Worm (Caenorhabditis elegans) whole organism, L1 larva: ENCODE data around the gene bbs-2.
A peak's percentile ranks its signal among the peaks of the same experiment; 100 is the strongest.

Experiments used
- C04F5.9 ChIP-seq: sonication (generic microtip); optimal IDR thresholded peaks from 2 replicates; lab custom pipeline; 2016; ENCODE audit warnings: missing genetic modification characterization, missing compliant biosample characterization
- C34B4.2 ChIP-seq: sonication (generic microtip); optimal IDR thresholded peaks from 2 replicates; lab custom pipeline; 2017; ENCODE audit warnings: mild to moderate bottlenecking, missing genetic modification characterization, missing compliant biosample characterization
- F16B12.6 ChIP-seq: fragments of 150-350 bp; optimal IDR thresholded peaks from 2 replicates; lab custom pipeline; 2014; ENCODE audit warnings: missing biosample characterization, missing genetic modification characterization
- Y116A8C.19 ChIP-seq: sonication (generic microtip); optimal IDR thresholded peaks from 2 replicates; lab custom pipeline; 2016; ENCODE audit warnings: missing compliant biosample characterization, missing genetic modification characterization, borderline replicate concordance
- aha-1 ChIP-seq: fragments of 150-350 bp; optimal IDR thresholded peaks from 2 replicates; lab custom pipeline; 2014; ENCODE audit warnings: missing biosample characterization, missing genetic modification characterization
- alr-1 ChIP-seq: fragments of 200-800 bp; sonication (Bioruptor generic); optimal IDR thresholded peaks from 2 replicates; lab custom pipeline; 2018; ENCODE audit warnings: borderline replicate concordance, mild to moderate bottlenecking, missing genetic modification characterization, missing compliant biosample characterization
- ama-1 ChIP-seq: fragments of 150-350 bp; optimal IDR thresholded peaks from 2 replicates; lab custom pipeline; 2014
- ceh-8 ChIP-seq: fragments of 200-800 bp; sonication (Bioruptor generic); optimal IDR thresholded peaks from 2 replicates; lab custom pipeline; 2018; ENCODE audit warnings: mild to moderate bottlenecking, missing genetic modification characterization, moderate library complexity, missing compliant biosample characterization
- ceh-82 ChIP-seq, 3 experiments: fragments of 150-350 bp in 1 of 3; sonication (generic microtip) in 2 of 3; optimal IDR thresholded peaks; 2 replicates each; lab custom pipeline; 2014 to 2017; ENCODE audit warnings: missing biosample characterization in 3 of 3, missing genetic modification characterization in 3 of 3
- dpl-1 ChIP-seq, 3 experiments: fragments of 150-350 bp in 2 of 3; sonication (generic microtip) in 1 of 3; optimal IDR thresholded peaks; 2 replicates each; lab custom pipeline; 2014 to 2017; ENCODE audit warnings: missing biosample characterization in 3 of 3, missing genetic modification characterization in 3 of 3, missing genetic modification reagents in 3 of 3
- efl-3 ChIP-seq: fragments of 200-800 bp; sonication (Bioruptor generic); optimal IDR thresholded peaks from 2 replicates; lab custom pipeline; 2018; ENCODE audit warnings: mild to moderate bottlenecking, missing genetic modification characterization, missing compliant biosample characterization
- egl-27 ChIP-seq, 2 experiments: fragments of 150-350 bp in 1 of 2; sonication (generic microtip); optimal IDR thresholded peaks; 3 replicates each; lab custom pipeline; 2017 to 2018; ENCODE audit warnings: missing biosample characterization in 2 of 2, missing genetic modification characterization in 2 of 2, missing genetic modification reagents in 2 of 2
- ets-5 ChIP-seq: fragments of 200-800 bp; sonication (Bioruptor generic); IDR thresholded peaks from 2 replicates; pipeline ENCODE4 v1.3.6; 2022; ENCODE audit warnings: missing genetic modification characterization, missing compliant biosample characterization
- fkh-10 ChIP-seq: sonication (generic microtip); optimal IDR thresholded peaks from 2 replicates; lab custom pipeline; 2017; ENCODE audit warnings: missing biosample characterization, missing genetic modification reagents, missing genetic modification characterization
- fkh-4 ChIP-seq: sonication (generic microtip); optimal IDR thresholded peaks from 2 replicates; lab custom pipeline; 2016; ENCODE audit warnings: missing compliant biosample characterization, missing genetic modification characterization, borderline replicate concordance
- fkh-8 ChIP-seq: sonication (generic microtip); optimal IDR thresholded peaks from 2 replicates; lab custom pipeline; 2016; ENCODE audit warnings: mild to moderate bottlenecking, missing genetic modification characterization, missing compliant biosample characterization
- fos-1 ChIP-seq: fragments of 150-350 bp; optimal IDR thresholded peaks from 2 replicates; lab custom pipeline; 2014; ENCODE audit warnings: missing biosample characterization, missing genetic modification characterization
- grh-1 ChIP-seq: fragments of 200-800 bp; sonication (Bioruptor generic); IDR thresholded peaks from 2 replicates; pipeline ENCODE4 v1.3.6; 2022; ENCODE audit warnings: missing genetic modification reagents, missing genetic modification characterization, missing compliant biosample characterization
- hlh-17 ChIP-seq: fragments of 200-800 bp; sonication (Bioruptor generic); optimal IDR thresholded peaks from 2 replicates; lab custom pipeline; 2018; ENCODE audit warnings: missing genetic modification characterization, mild to moderate bottlenecking, missing compliant biosample characterization, moderate library complexity, borderline replicate concordance
- hlh-4 ChIP-seq: sonication (generic microtip); optimal IDR thresholded peaks from 2 replicates; lab custom pipeline; 2016; ENCODE audit warnings: mild to moderate bottlenecking, missing genetic modification characterization, missing compliant biosample characterization
- hpl-2 ChIP-seq: fragments of 150-350 bp; optimal IDR thresholded peaks from 2 replicates; lab custom pipeline; 2014; ENCODE audit warnings: missing biosample characterization, missing genetic modification reagents, missing genetic modification characterization
- irx-1 ChIP-seq: sonication (generic microtip); optimal IDR thresholded peaks from 2 replicates; lab custom pipeline; 2016; ENCODE audit warnings: missing genetic modification characterization, missing compliant biosample characterization
- isw-1 ChIP-seq: fragments of 200-800 bp; sonication (Bioruptor generic); IDR thresholded peaks from 2 replicates; pipeline ENCODE4 v1.3.6; 2022; ENCODE audit warnings: missing genetic modification characterization, missing compliant biosample characterization
- jun-1 ChIP-seq: fragments of 150-350 bp; optimal IDR thresholded peaks from 2 replicates; lab custom pipeline; 2014; ENCODE audit warnings: missing biosample characterization, missing genetic modification reagents, missing genetic modification characterization
- lin-35 ChIP-seq, 2 experiments: fragments of 150-350 bp; optimal IDR thresholded peaks; 2 replicates each; lab custom pipeline; 2014; ENCODE audit warnings: missing biosample characterization in 2 of 2, missing genetic modification characterization in 2 of 2, missing genetic modification reagents in 2 of 2
- lir-3 ChIP-seq: sonication (generic microtip); optimal IDR thresholded peaks from 2 replicates; lab custom pipeline; 2016; ENCODE audit warnings: mild to moderate bottlenecking, missing genetic modification characterization, moderate library complexity, missing compliant biosample characterization; ENCODE audit not compliant: poor library complexity
- mab-9 ChIP-seq: fragments of 200-800 bp; sonication (Bioruptor generic); IDR thresholded peaks from 2 replicates; pipeline ENCODE4 v1.3.6; 2022; ENCODE audit warnings: missing genetic modification reagents, missing genetic modification characterization, missing compliant biosample characterization
- mdl-1 ChIP-seq, 2 experiments: fragments of 150-350 bp; optimal IDR thresholded peaks; 2 replicates each; lab custom pipeline; 2014 to 2017; ENCODE audit warnings: missing biosample characterization in 2 of 2, missing genetic modification characterization in 2 of 2, inconsistent platforms in 1 of 2
- mef-2 ChIP-seq: fragments of 150-350 bp; optimal IDR thresholded peaks from 2 replicates; lab custom pipeline; 2014; ENCODE audit warnings: missing biosample characterization, missing genetic modification characterization
- nhr-11 ChIP-seq: fragments of 150-350 bp; optimal IDR thresholded peaks from 2 replicates; lab custom pipeline; 2014; ENCODE audit warnings: missing biosample characterization, missing genetic modification characterization
- nhr-12 ChIP-seq: sonication (generic microtip); optimal IDR thresholded peaks from 2 replicates; lab custom pipeline; 2017; ENCODE audit warnings: missing biosample characterization, missing genetic modification characterization
- nhr-19 ChIP-seq: fragments of 200-800 bp; sonication (Bioruptor generic); conservative IDR thresholded peaks from 2 replicates; pipeline ENCODE4 v1.3.6; 2022; ENCODE audit warnings: missing genetic modification characterization, missing compliant biosample characterization
- nhr-20 ChIP-seq: sonication (generic microtip); optimal IDR thresholded peaks from 2 replicates; lab custom pipeline; 2016; ENCODE audit warnings: mild to moderate bottlenecking, missing genetic modification characterization, missing compliant biosample characterization
- nhr-237 ChIP-seq: fragments of 150-350 bp; optimal IDR thresholded peaks from 2 replicates; lab custom pipeline; 2014; ENCODE audit warnings: missing biosample characterization, missing genetic modification characterization
- nhr-28 ChIP-seq: fragments of 150-350 bp; optimal IDR thresholded peaks from 2 replicates; lab custom pipeline; 2014; ENCODE audit warnings: missing biosample characterization, missing genetic modification characterization
- nhr-47 ChIP-seq: sonication (generic microtip); optimal IDR thresholded peaks from 2 replicates; lab custom pipeline; 2016; ENCODE audit warnings: mild to moderate bottlenecking, missing genetic modification characterization, moderate library complexity, missing compliant biosample characterization
- nhr-71 ChIP-seq: sonication (generic microtip); optimal IDR thresholded peaks from 2 replicates; lab custom pipeline; 2016; ENCODE audit warnings: mild to moderate bottlenecking, missing genetic modification characterization, moderate library complexity, missing compliant biosample characterization
- nhr-76 ChIP-seq: sonication (generic microtip); optimal IDR thresholded peaks from 2 replicates; lab custom pipeline; 2017; ENCODE audit warnings: missing biosample characterization, missing genetic modification characterization
- nhr-85 ChIP-seq: sonication (generic microtip); peaks from one replicate; lab custom pipeline; 2016; ENCODE audit warnings: missing genetic modification characterization, inconsistent platforms, missing compliant biosample characterization
- pag-3 ChIP-seq: sonication (generic microtip); optimal IDR thresholded peaks from 2 replicates; lab custom pipeline; 2017; ENCODE audit warnings: missing genetic modification characterization, mild to moderate bottlenecking, missing compliant biosample characterization, antibody characterized with exemption, borderline replicate concordance; ENCODE audit not compliant: insufficient read depth
- pax-3 ChIP-seq: fragments of 200-800 bp; sonication (Bioruptor generic); optimal IDR thresholded peaks from 2 replicates; lab custom pipeline; 2018; ENCODE audit warnings: mild to moderate bottlenecking, missing genetic modification characterization, moderate library complexity, missing compliant biosample characterization
- sox-4 ChIP-seq: sonication (generic microtip); optimal IDR thresholded peaks from 2 replicates; lab custom pipeline; 2016; ENCODE audit warnings: missing genetic modification characterization, missing compliant biosample characterization
- sptf-1 ChIP-seq: fragments of 150-350 bp; optimal IDR thresholded peaks from 2 replicates; lab custom pipeline; 2014; ENCODE audit warnings: missing biosample characterization, missing genetic modification characterization
- sup-37 ChIP-seq: fragments of 200-800 bp; sonication (Bioruptor generic); optimal IDR thresholded peaks from 2 replicates; lab custom pipeline; 2018; ENCODE audit warnings: mild to moderate bottlenecking, missing genetic modification characterization, missing compliant biosample characterization
- unc-130 ChIP-seq: fragments of 150-350 bp; optimal IDR thresholded peaks from 2 replicates; lab custom pipeline; 2017; ENCODE audit warnings: missing biosample characterization, missing genetic modification characterization, inconsistent platforms
- unc-30 ChIP-seq: sonication (generic microtip); optimal IDR thresholded peaks from 2 replicates; lab custom pipeline; 2017; ENCODE audit warnings: missing biosample characterization, missing genetic modification characterization
- unc-62 ChIP-seq: fragments of 150-350 bp; optimal IDR thresholded peaks from 2 replicates; lab custom pipeline; 2014; ENCODE audit warnings: missing biosample characterization, missing genetic modification reagents, missing genetic modification characterization
- unc-86 ChIP-seq: sonication (generic microtip); optimal IDR thresholded peaks from 2 replicates; lab custom pipeline; 2016; ENCODE audit warnings: missing genetic modification characterization, missing compliant biosample characterization
- vab-15 ChIP-seq: sonication (generic microtip); optimal IDR thresholded peaks from 2 replicates; lab custom pipeline; 2017; ENCODE audit warnings: missing genotype, mild to moderate bottlenecking, missing genetic modification characterization, missing compliant biosample characterization
- zag-1 ChIP-seq: fragments of 150-350 bp; optimal IDR thresholded peaks from 2 replicates; lab custom pipeline; 2014; ENCODE audit warnings: missing biosample characterization, missing genetic modification characterization
- zip-4 ChIP-seq: fragments of 200-800 bp; sonication (Bioruptor generic); optimal IDR thresholded peaks from 2 replicates; lab custom pipeline; 2018; ENCODE audit warnings: mild to moderate bottlenecking, missing genetic modification characterization, moderate library complexity, missing compliant biosample characterization
- ztf-11 ChIP-seq, 2 experiments: sonication (generic microtip); optimal IDR thresholded peaks; 2 replicates each; lab custom pipeline; 2016 to 2017; ENCODE audit warnings: missing genetic modification characterization in 2 of 2, missing biosample characterization in 1 of 2, missing compliant biosample characterization in 1 of 2
- ztf-4 ChIP-seq: fragments of 150-350 bp; optimal IDR thresholded peaks from 2 replicates; lab custom pipeline; 2014; ENCODE audit warnings: missing biosample characterization, missing genetic modification characterization

Gene bbs-2

DNA sequence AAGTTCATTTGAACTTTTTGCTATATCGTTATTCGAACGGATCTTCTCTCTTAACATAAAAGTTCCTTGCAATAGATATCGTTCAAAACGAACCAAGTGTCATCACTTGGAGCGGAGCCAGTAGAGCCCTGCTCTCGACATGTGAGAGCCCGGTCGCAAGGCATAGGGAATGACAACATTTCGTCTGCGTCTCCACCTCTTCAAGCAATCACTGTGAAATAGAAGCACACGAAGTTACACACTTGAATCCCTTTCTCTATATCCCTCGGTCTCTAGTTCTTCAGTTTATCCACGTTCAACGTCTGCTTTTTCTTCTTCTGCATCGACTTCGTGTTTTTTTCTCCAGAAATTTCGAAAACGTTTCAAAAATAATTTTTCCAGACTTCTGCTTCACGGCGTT lies 30.5 kb upstream of the bbs-2 start, which contains the start of gene C49H3.6:
Gene C49H3.6, plus strand, starts transcription at position 380 of the 400 bp plus-strand sequence.
- TF ChIP-seq isw-1 (GFP tag; lab: Robert Waterston, UW) (peak; percentile 18; the same call in 1 of the 2 replicates), nhr-76 (tag; lab: Kevin White, UChicago) (no peak), sup-37 (GFP tag; lab: Kevin White, UChicago) (no peak), unc-130 (tag; lab: Kevin White, UChicago) (no peak), ama-1 (no peak), nhr-85 (tag; lab: Kevin White, UChicago) (no peak), nhr-20 (peak; percentile 17), hlh-4 (tag; lab: Kevin White, UChicago) (no peak), nhr-19 (no peak), aha-1 (no peak), unc-62 (GFP tag; lab: Kevin White, UChicago) (no peak), unc-86 (tag; lab: Kevin White, UChicago) (no peak), nhr-12 (no peak), jun-1 (tag; lab: Kevin White, UChicago) (no peak), efl-3 (no peak), fkh-8 (tag; lab: Kevin White, UChicago) (peak; percentile 43), pax-3 (tag; lab: Kevin White, UChicago) (no peak), irx-1 (tag; lab: Kevin White, UChicago) (no peak), fkh-4 (tag; lab: Kevin White, UChicago) (no peak), hpl-2 (GFP tag; lab: Kevin White, UChicago) (no peak), nhr-71 (tag; lab: Kevin White, UChicago) (peak; percentile 55), zag-1 (tag; lab: Kevin White, UChicago) (no peak), nhr-237 (tag; lab: Kevin White, UChicago) (no peak), mab-9 (GFP tag; lab: Robert Waterston, UW) (no peak), ets-5 (GFP tag; lab: Robert Waterston, UW) (no peak), ceh-8 (GFP tag; lab: Kevin White, UChicago) (no peak), fkh-10 (GFP tag; lab: Kevin White, UChicago) (peak; percentile 2), nhr-11 (tag; lab: Kevin White, UChicago) (no peak), fos-1 (tag; lab: Kevin White, UChicago) (no peak), vab-15 (no peak), lin-35 (GFP tag; optimal IDR thresholded peaks at IDR 0.05; lab: Kevin White, UChicago) (peak in 1 of 2 experiments; percentile 29), ceh-82 (tag; optimal IDR thresholded peaks at IDR 0.05; lab: Kevin White, UChicago) (peak in 1 of 3 experiments; percentile 39), unc-30 (tag; lab: Kevin White, UChicago) (no peak), sox-4 (tag; lab: Kevin White, UChicago) (no peak), alr-1 (tag; lab: Kevin White, UChicago) (no peak), C04F5.9 (tag; lab: Kevin White, UChicago) (no peak), pag-3 (tag; lab: Kevin White, UChicago) (no peak), hlh-17 (GFP tag; lab: Kevin White, UChicago) (no peak), ztf-4 (tag; lab: Kevin White, UChicago) (peak; percentile 5), dpl-1 (GFP tag; optimal IDR thresholded peaks at IDR 0.05; lab: Kevin White, UChicago) (peak in 1 of 3 experiments; percentile 18), C34B4.2 (tag; lab: Kevin White, UChicago) (no peak), egl-27 (tag; optimal IDR thresholded peaks at IDR 0.05; lab: Kevin White, UChicago) (no peak), mdl-1 (tag; optimal IDR thresholded peaks at IDR 0.05; lab: Kevin White, UChicago) (peak in 1 of 2 experiments; percentile 21), grh-1 (GFP tag; lab: Robert Waterston, UW) (no peak), F16B12.6 (tag; lab: Kevin White, UChicago) (peak; percentile 13), ztf-11 (tag; optimal IDR thresholded peaks at IDR 0.05; lab: Kevin White, UChicago) (no peak), sptf-1 (tag; lab: Kevin White, UChicago) (no peak), zip-4 (GFP tag; lab: Kevin White, UChicago) (no peak), nhr-28 (tag; lab: Kevin White, UChicago) (no peak), Y116A8C.19 (tag; lab: Kevin White, UChicago) (no peak), mef-2 (no peak), nhr-47 (no peak), lir-3 (tag; lab: Kevin White, UChicago) (peak; percentile 3)
